Fruit fly (Drosophila melanogaster): Measurements from ENCODE around the gene CG18304.

CG18304 gene

DNA sequence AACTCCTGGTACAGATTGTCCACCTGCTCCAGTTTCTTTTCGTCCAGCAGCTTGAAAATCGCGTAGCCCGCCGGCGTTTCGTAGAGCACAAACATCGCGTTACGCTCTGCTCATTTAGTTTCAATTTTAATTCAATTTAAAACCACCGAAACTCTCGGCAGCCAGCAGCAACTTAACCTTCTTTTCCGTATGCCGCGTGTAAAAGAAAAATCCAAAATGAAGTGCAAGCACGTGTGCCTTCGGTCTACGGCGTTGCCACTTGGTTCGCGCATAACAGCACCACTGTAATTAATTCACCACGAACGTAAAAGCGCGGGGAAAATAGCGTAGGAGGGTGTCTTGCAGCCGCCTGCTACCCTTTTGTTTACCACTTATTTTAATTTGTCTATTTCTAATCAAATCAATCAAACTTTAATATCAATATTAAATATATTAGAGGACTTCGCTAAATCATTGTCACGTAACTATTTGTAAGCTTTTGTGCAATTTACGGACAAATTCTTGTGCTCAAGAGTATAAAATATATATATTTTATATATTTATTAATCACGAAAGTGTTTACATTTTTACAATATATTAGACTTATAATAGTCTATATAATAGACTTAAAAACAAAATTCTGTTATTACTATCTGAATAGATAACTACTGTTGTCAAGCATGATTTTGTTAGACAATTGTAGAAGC is 24.0 kb downstream of the CG18304 start, which contains the start of gene nop5 (continued):
- no peak for TF ChIP-seq nau (GFP tag; optimal IDR thresholded peaks at IDR 0.05)
- peak; percentile 5 for TF ChIP-seq sens (GFP tag)
- TF ChIP-seq trem (tag; optimal IDR thresholded peaks at IDR 0.05), result peak; percentile 36
- TF ChIP-seq CG17568 (GFP tag; optimal IDR thresholded peaks at IDR 0.05), result no peak
- no peak for TF ChIP-seq Poxn (GFP tag; IDR thresholded peaks at IDR 0.05)
- no peak for TF ChIP-seq usp (GFP tag; optimal IDR thresholded peaks at IDR 0.05)
- no peak for TF ChIP-seq lilli (GFP tag; optimal IDR thresholded peaks at IDR 0.05)
- peak; percentile 78 for TF ChIP-seq Hr3 (GFP tag; optimal IDR thresholded peaks at IDR 0.05)
- TF ChIP-seq CG17328 (GFP tag; IDR thresholded peaks at IDR 0.05), result 0 out of 2 replicates have a peak, but pooled peaks have one; percentile 4
- TF ChIP-seq CG13775 (GFP tag; optimal IDR thresholded peaks at IDR 0.05), result peak; percentile 73
- TF ChIP-seq CkIIα-i1 (GFP tag; IDR thresholded peaks at IDR 0.05), result no peak
- TF ChIP-seq seq (GFP tag; IDR thresholded peaks at IDR 0.05), result no peak
- TF ChIP-seq her (GFP tag; optimal IDR thresholded peaks at IDR 0.05), result no peak
- no peak for TF ChIP-seq Ada2b (GFP tag; IDR thresholded peaks at IDR 0.05)
- TF ChIP-seq CG12219 (GFP tag; optimal IDR thresholded peaks at IDR 0.05), result no peak
- TF ChIP-seq CG3065 (GFP tag; optimal IDR thresholded peaks at IDR 0.05), result no peak
- no peak for TF ChIP-seq NC2α (GFP tag; optimal IDR thresholded peaks at IDR 0.05)
- TF ChIP-seq Sry-δ (GFP tag; optimal IDR thresholded peaks at IDR 0.05), result no peak
- no peak for TF ChIP-seq sc (optimal IDR thresholded peaks at IDR 0.05)
- TF ChIP-seq sc (GFP tag; optimal IDR thresholded peaks at IDR 0.05), result no peak
- TF ChIP-seq CG4617 (GFP tag; optimal IDR thresholded peaks at IDR 0.05; ENCODE audit: borderline replicate concordance), result no peak
- no peak for TF ChIP-seq jigr1 (GFP tag; IDR thresholded peaks at IDR 0.05)
- TF ChIP-seq CG2202 (tag; optimal IDR thresholded peaks at IDR 0.05), result no peak
- no peak for TF ChIP-seq slp2 (GFP tag; optimal IDR thresholded peaks at IDR 0.05)
- TF ChIP-seq Side (GFP tag; optimal IDR thresholded peaks at IDR 0.05), result no peak
- no peak; the same call in 1 of the 2 replicates for TF ChIP-seq vvl (GFP tag; IDR thresholded peaks at IDR 0.05)
- no peak for TF ChIP-seq lov (optimal IDR thresholded peaks at IDR 0.05)
- TF ChIP-seq lov (GFP tag; IDR thresholded peaks at IDR 0.05), result no peak
- peak; percentile 40 for TF ChIP-seq Fer2 (tag; optimal IDR thresholded peaks at IDR 0.05)
- no peak for TF ChIP-seq knrl (GFP tag; IDR thresholded peaks at IDR 0.05; ENCODE audit: partially characterized antibody)
- no peak for TF ChIP-seq otp (GFP tag; IDR thresholded peaks at IDR 0.05)
- TF ChIP-seq Bteb2 (GFP tag; optimal IDR thresholded peaks at IDR 0.05), result no peak
- TF ChIP-seq onecut (GFP tag; IDR thresholded peaks at IDR 0.05), result 0 out of 2 replicates have a peak, but pooled peaks have one; percentile 4
- TF ChIP-seq pros (GFP tag; optimal IDR thresholded peaks at IDR 0.05), result peak; percentile 37
- peak; percentile 37; the same call in 1 of the 2 replicates for TF ChIP-seq CG9215 (GFP tag; IDR thresholded peaks at IDR 0.05)
- no peak for TF ChIP-seq Atf-2 (GFP tag; optimal IDR thresholded peaks at IDR 0.05)
- TF ChIP-seq bbx (GFP tag; IDR thresholded peaks at IDR 0.05; ENCODE audit: partially characterized antibody), result peak; percentile 64
- TF ChIP-seq sug (tag; optimal IDR thresholded peaks at IDR 0.05), result peak; percentile 77
- no peak for TF ChIP-seq Atf3 (GFP tag; optimal IDR thresholded peaks at IDR 0.05)
- TF ChIP-seq Dek (tag; optimal IDR thresholded peaks at IDR 0.05), result peak; percentile 71
- peak; percentile 35 for TF ChIP-seq CG30431 (GFP tag; optimal IDR thresholded peaks at IDR 0.05)
- TF ChIP-seq sd (tag; optimal IDR thresholded peaks at IDR 0.05), result peak; percentile 44
- no peak for TF ChIP-seq B-H1 (GFP tag; IDR thresholded peaks at IDR 0.05)
- TF ChIP-seq lbe (GFP tag; optimal IDR thresholded peaks at IDR 0.05), result no peak
- TF ChIP-seq CG7786 (GFP tag; optimal IDR thresholded peaks at IDR 0.05), result no peak
- TF ChIP-seq dimm (GFP tag; IDR thresholded peaks at IDR 0.05), result no peak
- no peak for TF ChIP-seq da (GFP tag; optimal IDR thresholded peaks at IDR 0.05)
- TF ChIP-seq Rx (GFP tag; IDR thresholded peaks at IDR 0.05), result no peak
- TF ChIP-seq fru (optimal IDR thresholded peaks at IDR 0.05), result no peak
- peak; percentile 85 for TF ChIP-seq CG12659 (GFP tag; optimal IDR thresholded peaks at IDR 0.05)
- peak; percentile 34 for TF ChIP-seq CG4820 (GFP tag; optimal IDR thresholded peaks at IDR 0.05)
- no peak for TF ChIP-seq ro (GFP tag; IDR thresholded peaks at IDR 0.05)
- no peak for TF ChIP-seq eve (GFP tag; optimal IDR thresholded peaks at IDR 0.05)
